Fruit fly (Drosophila melanogaster): Measurements from ENCODE around the gene Ggt-1.

The Ggt-1 gene

dm6 chrX:18489509-18489908 lies 22.8 kb downstream of the Ggt-1 start, which contains the start of gene CG15046:
CG15046 (minus strand) TSS chrX:18489620.
- TF ChIP-seq CG1620 (GFP tag; optimal IDR thresholded peaks at IDR 0.05), result no peak
- TF ChIP-seq CG14711 (tag; optimal IDR thresholded peaks at IDR 0.05), result no peak
- no peak for TF ChIP-seq toe (GFP tag; optimal IDR thresholded peaks at IDR 0.05)
- no peak for TF ChIP-seq kay (GFP tag; ENCODE audit: borderline replicate concordance)
- TF ChIP-seq Clk (GFP tag; optimal IDR thresholded peaks at IDR 0.05), result no peak
- no peak for TF ChIP-seq CG7101 (tag; optimal IDR thresholded peaks at IDR 0.05)
- no peak for TF ChIP-seq CG33017 (tag; optimal IDR thresholded peaks at IDR 0.05)
- TF ChIP-seq cic (GFP tag; optimal IDR thresholded peaks at IDR 0.05), result no peak
- no peak for TF ChIP-seq Mnt (GFP tag; optimal IDR thresholded peaks at IDR 0.05)
- TF ChIP-seq tj (GFP tag; optimal IDR thresholded peaks at IDR 0.05), result no peak

- TF ChIP-seq tj (GFP tag; optimal IDR thresholded peaks at IDR 0.05) (no peak), Mnt (GFP tag; optimal IDR thresholded peaks at IDR 0.05) (peak; percentile 20), cic (GFP tag; optimal IDR thresholded peaks at IDR 0.05) (peak; percentile 42), CG12768 (GFP tag; optimal IDR thresholded peaks at IDR 0.05) (no peak), Clk (GFP tag; optimal IDR thresholded peaks at IDR 0.05) (no peak)
These were observed 25.8 kb downstream of the Ggt-1 start, which contains the start of gene psh for dm6 chrX:18486356-18487059. psh (minus strand) TSS chrX:18486921.

DNA sequence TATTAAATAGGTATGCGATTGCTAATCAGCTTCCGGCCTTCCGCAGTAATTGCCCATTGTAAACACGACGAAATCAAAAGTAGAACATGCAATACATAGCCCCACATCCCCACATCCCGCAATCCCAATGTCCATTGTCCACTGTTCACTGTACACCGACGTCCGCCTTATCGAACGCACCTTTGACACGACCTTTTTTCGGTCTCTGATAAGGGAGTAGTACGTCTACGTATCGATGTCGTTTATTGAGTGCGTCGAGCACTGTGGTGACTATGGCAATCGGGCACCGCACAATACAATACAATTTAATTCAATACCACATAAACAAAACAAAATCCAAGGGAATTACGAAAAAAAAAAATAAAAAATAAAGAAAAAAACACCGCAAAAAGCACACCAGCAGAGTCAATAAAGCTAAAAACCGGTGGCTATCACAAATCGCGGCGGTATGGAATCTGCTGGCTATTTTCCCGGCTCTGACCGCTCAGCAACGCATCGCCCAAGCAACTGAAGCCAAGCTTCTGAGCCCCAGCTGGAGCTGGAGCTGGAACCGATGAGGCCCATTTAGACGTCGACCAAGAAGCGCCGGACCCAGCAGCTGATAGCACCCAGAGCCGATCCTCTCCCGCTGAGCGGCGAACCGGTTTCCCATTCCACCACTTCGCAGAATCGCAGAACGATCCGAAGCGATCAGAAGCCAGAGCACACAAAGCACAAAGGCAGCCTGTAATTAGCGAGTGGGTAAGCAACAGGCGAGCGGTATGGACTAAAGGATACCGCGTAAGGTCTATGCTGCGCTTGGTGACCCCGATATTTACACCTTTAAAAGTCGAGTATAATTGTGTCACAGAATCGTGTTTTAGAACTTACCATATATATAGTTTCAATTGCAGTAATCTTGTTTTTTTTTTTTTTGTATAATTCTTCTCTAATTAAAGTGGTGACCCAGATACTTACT lies 28.8 kb downstream of the Ggt-1 start, which contains the start of gene Hayan:
TSS of gene Hayan (minus strand) at position 512 of the 958 bp plus-strand sequence.
- TF ChIP-seq CG7045 (GFP tag; optimal IDR thresholded peaks at IDR 0.05) (no peak), CG12768 (GFP tag; optimal IDR thresholded peaks at IDR 0.05) (no peak), CG7101 (tag; optimal IDR thresholded peaks at IDR 0.05) (no peak), Clk (GFP tag; optimal IDR thresholded peaks at IDR 0.05) (no peak), CG1620 (GFP tag; optimal IDR thresholded peaks at IDR 0.05) (no peak), CG14711 (tag; optimal IDR thresholded peaks at IDR 0.05) (no peak), cnc (optimal IDR thresholded peaks at IDR 0.05) (no peak), Mnt (GFP tag; optimal IDR thresholded peaks at IDR 0.05) (no peak), cic (GFP tag; optimal IDR thresholded peaks at IDR 0.05) (no peak), kay (GFP tag; ENCODE audit: borderline replicate concordance) (no peak), tj (GFP tag; optimal IDR thresholded peaks at IDR 0.05) (no peak), pad (GFP tag; optimal IDR thresholded peaks at IDR 0.05) (no peak), CG5204 (GFP tag; optimal IDR thresholded peaks at IDR 0.05) (no peak), Crg-1 (GFP tag; optimal IDR thresholded peaks at IDR 0.05) (no peak), Hr96 (GFP tag; optimal IDR thresholded peaks at IDR 0.05) (no peak), bab1 (GFP tag; optimal IDR thresholded peaks at IDR 0.05) (no peak), CG11617 (GFP tag; optimal IDR thresholded peaks at IDR 0.05) (no peak), ovo (GFP tag; optimal IDR thresholded peaks at IDR 0.05) (no peak), CG33017 (tag; optimal IDR thresholded peaks at IDR 0.05) (no peak), toe (GFP tag; optimal IDR thresholded peaks at IDR 0.05) (no peak)

dm6 chrX:18482537-18482936 lies 29.8 kb downstream of the Ggt-1 start:
- no peak for TF ChIP-seq CG7045 (GFP tag; optimal IDR thresholded peaks at IDR 0.05)
- TF ChIP-seq CG33017 (tag; optimal IDR thresholded peaks at IDR 0.05), result no peak
- TF ChIP-seq tj (GFP tag; optimal IDR thresholded peaks at IDR 0.05), result no peak
- TF ChIP-seq toe (GFP tag; optimal IDR thresholded peaks at IDR 0.05), result no peak
- no peak for TF ChIP-seq CG7101 (tag; optimal IDR thresholded peaks at IDR 0.05)
- no peak for TF ChIP-seq CG5204 (GFP tag; optimal IDR thresholded peaks at IDR 0.05)
- TF ChIP-seq Crg-1 (GFP tag; optimal IDR thresholded peaks at IDR 0.05), result no peak
- no peak for TF ChIP-seq kay (GFP tag; ENCODE audit: borderline replicate concordance)
- TF ChIP-seq Clk (GFP tag; optimal IDR thresholded peaks at IDR 0.05), result no peak

DNA sequence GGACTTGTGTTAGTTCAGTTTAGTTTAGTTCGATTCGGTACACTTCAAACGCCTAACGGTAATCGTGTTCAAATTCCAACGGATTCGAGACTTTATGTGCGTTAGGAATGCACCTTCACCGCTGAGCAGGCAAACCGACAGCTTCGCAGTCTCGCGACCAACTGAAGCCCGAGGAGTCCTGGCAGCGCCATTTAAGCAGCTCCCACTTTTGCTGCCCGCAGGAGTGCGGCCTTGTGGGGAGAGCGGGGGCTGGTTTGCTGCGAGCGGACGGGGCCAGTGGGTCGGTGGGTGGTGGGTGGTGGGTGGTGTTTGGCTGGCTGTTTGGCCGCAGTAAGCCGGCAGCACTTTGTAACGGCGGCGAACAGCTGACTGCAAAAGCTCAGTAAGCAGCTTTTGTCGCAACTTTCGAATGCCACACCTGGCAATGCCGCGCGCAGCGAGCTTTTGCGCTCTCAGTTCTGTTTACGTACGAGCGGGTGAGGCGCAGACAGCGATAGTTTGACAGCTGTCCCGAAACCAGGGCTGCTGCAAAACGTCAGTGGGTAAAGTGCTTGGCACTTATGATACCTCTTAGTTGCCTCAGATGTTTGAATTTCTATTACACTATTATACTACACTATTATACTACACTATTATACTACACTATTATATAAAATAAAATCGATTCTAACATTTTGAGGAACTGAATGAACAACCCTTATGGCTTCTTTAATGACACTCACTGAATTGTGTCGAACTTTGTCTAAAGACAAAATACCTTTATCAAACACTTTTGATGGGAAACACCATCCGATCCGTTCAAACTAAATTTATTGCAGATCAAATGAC lies 32.8 kb downstream of the Ggt-1 start, which contains the start of gene CG32547:
TSS of gene CG32547 (minus strand) at position 181 of the 828 bp plus-strand sequence.
- TF ChIP-seq CG7101 (tag; optimal IDR thresholded peaks at IDR 0.05) (peak; percentile 0), CG5204 (GFP tag; optimal IDR thresholded peaks at IDR 0.05) (no peak), bab1 (GFP tag; optimal IDR thresholded peaks at IDR 0.05) (peak; percentile 57), toe (GFP tag; optimal IDR thresholded peaks at IDR 0.05) (no peak), pad (GFP tag; optimal IDR thresholded peaks at IDR 0.05) (peak; percentile 15), CG14711 (tag; optimal IDR thresholded peaks at IDR 0.05) (peak; percentile 29), Mnt (GFP tag; optimal IDR thresholded peaks at IDR 0.05) (no peak)

DNA sequence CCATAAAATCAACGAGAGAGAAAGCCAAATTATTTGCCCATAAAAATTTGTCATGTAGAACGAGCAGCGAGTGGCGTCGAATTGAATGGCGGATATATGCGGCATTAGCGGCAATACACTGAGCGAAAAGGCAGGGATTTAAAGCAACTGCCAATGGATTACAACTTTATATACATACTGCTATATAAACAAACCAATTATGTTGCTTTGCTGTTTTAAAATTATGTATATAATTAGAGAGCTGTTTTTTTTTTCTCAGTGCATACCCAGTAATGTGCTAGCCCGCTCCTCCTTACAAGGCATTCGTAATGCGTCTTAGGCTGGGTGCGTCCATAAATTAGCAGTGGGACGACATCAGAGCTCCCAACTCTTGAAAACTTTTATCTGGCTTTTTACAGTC lies 44.4 kb downstream of the Ggt-1 start:
- TF ChIP-seq CG7045 (GFP tag; optimal IDR thresholded peaks at IDR 0.05) (no peak), kay (GFP tag; ENCODE audit: borderline replicate concordance) (no peak), CG12768 (GFP tag; optimal IDR thresholded peaks at IDR 0.05) (no peak), CG7101 (tag; optimal IDR thresholded peaks at IDR 0.05) (no peak), CG33017 (tag; optimal IDR thresholded peaks at IDR 0.05) (no peak), tj (GFP tag; optimal IDR thresholded peaks at IDR 0.05) (no peak), ovo (GFP tag; optimal IDR thresholded peaks at IDR 0.05) (no peak), CG1620 (GFP tag; optimal IDR thresholded peaks at IDR 0.05) (no peak), Crg-1 (GFP tag; optimal IDR thresholded peaks at IDR 0.05) (no peak), Clk (GFP tag; optimal IDR thresholded peaks at IDR 0.05) (no peak), CG11617 (GFP tag; optimal IDR thresholded peaks at IDR 0.05) (no peak), Hr96 (GFP tag; optimal IDR thresholded peaks at IDR 0.05) (no peak), cic (GFP tag; optimal IDR thresholded peaks at IDR 0.05) (no peak), Mnt (GFP tag; optimal IDR thresholded peaks at IDR 0.05) (no peak), cnc (optimal IDR thresholded peaks at IDR 0.05) (no peak), pad (GFP tag; optimal IDR thresholded peaks at IDR 0.05) (no peak), bab1 (GFP tag; optimal IDR thresholded peaks at IDR 0.05) (no peak)

All from whole organism, adult.